Worm (Caenorhabditis elegans) whole organism, young adult: Measurements from ENCODE around the gene Y43F8C.15.
"Not testable (repeated sequence)": the region's sequence is repeated elsewhere in the genome, so short reads cannot be mapped to it uniquely, and the experiment has no call there.

Source experiments
- B0261.1 ChIP-seq: sonication (generic microtip); optimal IDR thresholded peaks from 2 replicates; lab custom pipeline; 2016; ENCODE audit warnings: mild to moderate bottlenecking, missing genetic modification characterization, moderate library complexity, missing compliant biosample characterization
- F37B4.10 ChIP-seq: fragments of 200-800 bp; sonication (Bioruptor generic); IDR thresholded peaks from 2 replicates; pipeline ENCODE4 v1.3.6; 2022; ENCODE audit warnings: missing genetic modification characterization, missing compliant biosample characterization
- Y53F4B.3 ChIP-seq: fragments of 200-800 bp; sonication (Bioruptor generic); IDR thresholded peaks from 2 replicates; pipeline ENCODE4 v1.3.6; 2022; ENCODE audit warnings: missing genetic modification reagents, missing genetic modification characterization, missing compliant biosample characterization
- Y56A3A.18 ChIP-seq: fragments of 200-800 bp; sonication (Bioruptor generic); IDR thresholded peaks from 2 replicates; pipeline ENCODE4 v1.3.6; 2022; ENCODE audit warnings: missing genetic modification reagents, missing genetic modification characterization, missing compliant biosample characterization
- ZK185.1 ChIP-seq: sonication (generic microtip); optimal IDR thresholded peaks from 2 replicates; lab custom pipeline; 2016; ENCODE audit warnings: mild to moderate bottlenecking, missing genetic modification characterization, missing compliant biosample characterization; ENCODE audit not compliant: poor library complexity, severe bottlenecking
- attf-3 ChIP-seq: fragments of 200-800 bp; sonication (Bioruptor generic); conservative IDR thresholded peaks from 2 replicates; pipeline ENCODE4 v1.3.6; 2022; ENCODE audit warnings: missing genetic modification reagents, missing genetic modification characterization, missing compliant biosample characterization
- attf-6 ChIP-seq: fragments of 200-800 bp; sonication (Bioruptor generic); IDR thresholded peaks from 2 replicates; pipeline ENCODE4 v1.3.6; 2022; ENCODE audit warnings: missing genetic modification reagents, missing genetic modification characterization, missing compliant biosample characterization
- bed-1 ChIP-seq: fragments of 200-800 bp; sonication (Bioruptor generic); IDR thresholded peaks from 2 replicates; pipeline ENCODE4 v1.3.6; 2022; ENCODE audit warnings: missing genetic modification reagents, missing genetic modification characterization, missing compliant biosample characterization
- ccch-3 ChIP-seq: fragments of 200-800 bp; sonication (Bioruptor generic); optimal IDR thresholded peaks from 2 replicates; lab custom pipeline; 2018; ENCODE audit warnings: mild to moderate bottlenecking, missing genetic modification characterization, missing compliant biosample characterization
- chd-7 ChIP-seq: sonication (generic microtip); optimal IDR thresholded peaks from 2 replicates; lab custom pipeline; 2016; ENCODE audit warnings: mild to moderate bottlenecking, missing genetic modification characterization, moderate library complexity, missing compliant biosample characterization
- dox-1 ChIP-seq: fragments of 200-800 bp; sonication (Bioruptor generic); IDR thresholded peaks from 2 replicates; pipeline ENCODE4 v1.3.6; 2022; ENCODE audit warnings: missing genetic modification reagents, missing genetic modification characterization, missing compliant biosample characterization
- egl-44 ChIP-seq: fragments of 200-800 bp; sonication (Bioruptor generic); IDR thresholded peaks from 2 replicates; pipeline ENCODE4 v1.3.6; 2022; ENCODE audit warnings: missing genetic modification reagents, missing genetic modification characterization, missing compliant biosample characterization
- egrh-3 ChIP-seq: fragments of 200-800 bp; sonication (Bioruptor generic); IDR thresholded peaks from 2 replicates; pipeline ENCODE4 v1.3.6; 2022; ENCODE audit warnings: missing genetic modification reagents, missing genetic modification characterization, missing compliant biosample characterization
- hlh-12 ChIP-seq: sonication (generic microtip); optimal IDR thresholded peaks from 2 replicates; lab custom pipeline; 2016; ENCODE audit warnings: missing genetic modification characterization, missing compliant biosample characterization
- lin-26 ChIP-seq: fragments of 200-800 bp; sonication (Bioruptor generic); IDR thresholded peaks from 2 replicates; pipeline ENCODE4 v1.3.6; 2022; ENCODE audit warnings: missing genetic modification reagents, missing genetic modification characterization, missing compliant biosample characterization
- madf-3 ChIP-seq: fragments of 200-800 bp; sonication (Bioruptor generic); IDR thresholded peaks from 2 replicates; pipeline ENCODE4 v1.3.6; 2022; ENCODE audit warnings: missing genetic modification reagents, missing genetic modification characterization, missing compliant biosample characterization
- madf-8 ChIP-seq: fragments of 200-800 bp; sonication (Bioruptor generic); conservative IDR thresholded peaks from 2 replicates; pipeline ENCODE4 v1.3.6; 2022; ENCODE audit warnings: missing genetic modification reagents, missing genetic modification characterization, missing compliant biosample characterization
- nfyb-1 ChIP-seq: fragments of 200-800 bp; sonication (Bioruptor generic); IDR thresholded peaks from 2 replicates; pipeline ENCODE4 v1.3.6; 2022; ENCODE audit warnings: missing genetic modification reagents, missing genetic modification characterization, missing compliant biosample characterization
- nhr-179 ChIP-seq: sonication (generic microtip); optimal IDR thresholded peaks from 2 replicates; lab custom pipeline; 2016; ENCODE audit warnings: mild to moderate bottlenecking, missing genetic modification characterization, missing compliant biosample characterization
- nhr-80 ChIP-seq: sonication (generic microtip); optimal IDR thresholded peaks from 2 replicates; lab custom pipeline; 2016; ENCODE audit warnings: missing genetic modification characterization, missing compliant biosample characterization
- pbrm-1 ChIP-seq: fragments of 200-800 bp; sonication (Bioruptor generic); IDR thresholded peaks from 2 replicates; pipeline ENCODE4 v1.3.6; 2022; ENCODE audit warnings: missing genetic modification reagents, missing genetic modification characterization, missing compliant biosample characterization
- sea-2 ChIP-seq: fragments of 200-800 bp; sonication (Bioruptor generic); IDR thresholded peaks from 2 replicates; pipeline ENCODE4 v1.3.6; 2022; ENCODE audit warnings: missing genetic modification characterization, missing compliant biosample characterization
- snpc-4 ChIP-seq, 5 experiments: fragments of 150-350 bp in 1 of 5; sonication (generic microtip) in 4 of 5; optimal IDR thresholded peaks; 2 replicates each; lab custom pipeline; 2014 to 2018; ENCODE audit warnings: missing genetic modification characterization in 5 of 5, missing biosample characterization in 3 of 5, antibody characterized with exemption in 2 of 5, mild to moderate bottlenecking in 2 of 5, missing compliant biosample characterization in 2 of 5, missing genotype in 2 of 5, moderate library complexity in 2 of 5, missing genetic modification reagents in 1 of 5
- zfh-2 ChIP-seq: fragments of 200-800 bp; sonication (Bioruptor generic); conservative IDR thresholded peaks from 2 replicates; pipeline ENCODE4 v1.3.6; 2022; ENCODE audit warnings: missing genetic modification reagents, missing genetic modification characterization, missing compliant biosample characterization
- zim-3 ChIP-seq: sonication (generic microtip); optimal IDR thresholded peaks from 2 replicates; lab custom pipeline; 2017; ENCODE audit warnings: mild to moderate bottlenecking, missing genetic modification characterization, moderate library complexity, missing compliant biosample characterization
- ztf-22 ChIP-seq: fragments of 200-800 bp; sonication (Bioruptor generic); optimal IDR thresholded peaks from 2 replicates; lab custom pipeline; 2018; ENCODE audit warnings: mild to moderate bottlenecking, missing genetic modification characterization, moderate library complexity, missing compliant biosample characterization
- ztf-28 ChIP-seq: fragments of 200-800 bp; sonication (Bioruptor generic); IDR thresholded peaks from 2 replicates; pipeline ENCODE4 v1.3.6; 2022; ENCODE audit warnings: missing genetic modification reagents, missing genetic modification characterization, missing compliant biosample characterization

Gene Y43F8C.15

DNA sequence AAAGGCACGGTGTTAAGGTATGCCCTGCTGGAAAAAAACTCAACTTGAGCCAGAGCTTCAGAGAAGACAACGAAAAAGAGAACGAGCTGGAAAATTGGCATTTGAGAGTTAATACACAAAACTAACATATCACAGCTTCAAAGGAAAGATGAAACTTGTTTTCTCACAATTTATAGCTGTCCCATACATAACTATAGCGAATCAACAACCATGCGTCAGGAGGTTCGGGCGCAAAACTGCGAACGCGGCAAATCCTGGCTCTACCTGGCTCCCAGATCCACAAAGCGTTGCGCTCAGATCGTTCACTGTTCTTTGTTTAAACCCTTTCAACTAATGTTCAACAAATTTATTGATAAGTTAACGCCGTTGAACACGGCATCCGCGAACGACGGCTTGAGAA, at the start of gene Y43F8C.15:
Gene Y43F8C.15 (minus strand): TSS at position 101 of the 400 bp plus-strand sequence.
- TF ChIP-seq ztf-22 (GFP tag; lab: Kevin White, UChicago); nhr-179 (tag; lab: Kevin White, UChicago); bed-1: not testable (repeated sequence)
- TF ChIP-seq, all 124 proteins: peak for 0; not testable (repeated sequence) for 124

DNA sequence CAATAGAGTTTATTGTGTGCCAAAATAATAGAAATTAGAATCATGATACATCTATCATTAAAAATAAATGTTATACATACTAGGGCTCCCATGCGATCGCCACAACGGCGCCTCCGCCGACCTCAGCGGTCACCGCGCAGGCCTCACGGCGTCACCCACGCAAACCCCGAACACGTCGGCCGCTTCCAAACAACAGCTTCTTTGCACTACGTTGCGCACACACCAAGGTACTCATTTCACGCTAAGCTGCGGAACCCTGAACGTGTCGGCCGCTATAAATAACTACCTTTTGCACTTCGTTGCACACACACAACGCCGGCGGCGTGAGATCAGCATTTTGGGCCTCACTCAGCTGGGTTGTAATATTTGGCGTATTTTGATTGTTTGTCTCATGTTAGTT, 48.9 kb upstream of the Y43F8C.15 start:
- TF ChIP-seq hlh-12 (tag; lab: Kevin White, UChicago) = no peak
- peak; percentile 73 for TF ChIP-seq zfh-2
- peak; percentile 11; the same call in 1 of the 2 replicates for TF ChIP-seq egrh-3 (GFP tag; lab: Robert Waterston, UW)
- 0 out of 2 replicates have a peak, but pooled peaks have one; percentile 33 for TF ChIP-seq madf-3 (GFP tag; lab: Robert Waterston, UW)
- 0 out of 2 replicates have a peak, but pooled peaks have one; percentile 24 for TF ChIP-seq ztf-28 (GFP tag; lab: Robert Waterston, UW)
- TF ChIP-seq attf-6 = no peak
- 0 out of 2 replicates have a peak, but pooled peaks have one; percentile 84 for TF ChIP-seq F37B4.10 (GFP tag; lab: Robert Waterston, UW)
- TF ChIP-seq snpc-4 (GFP tag; optimal IDR thresholded peaks at IDR 0.05; lab: Kevin White, UChicago) = no peak
- peak in 2 of 4 experiments; percentile 53 to 68 for TF ChIP-seq snpc-4 (tag; optimal IDR thresholded peaks at IDR 0.05; lab: Kevin White, UChicago)
- no peak for TF ChIP-seq ccch-3 (GFP tag; lab: Kevin White, UChicago)

DNA sequence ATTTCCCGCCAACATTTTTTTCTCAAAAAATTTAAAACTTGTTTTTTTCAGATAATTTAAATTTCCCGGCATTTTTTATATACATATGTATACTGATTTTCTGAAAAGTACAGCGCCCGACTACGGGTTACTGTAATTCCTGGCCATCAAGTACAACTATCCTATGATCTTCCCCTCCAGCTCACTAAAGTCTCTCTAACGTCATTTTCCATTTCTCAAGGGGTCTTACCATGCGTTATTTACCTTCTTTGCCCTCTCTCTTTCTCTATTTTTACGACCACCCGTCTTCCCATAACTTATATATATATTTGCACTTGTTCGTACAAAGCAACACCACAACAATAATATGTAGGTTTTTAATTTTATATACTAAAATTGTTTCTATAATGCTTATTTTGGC, 45.8 kb upstream of the Y43F8C.15 start, which contains the start of gene W04E12.9:
Gene W04E12.9 (plus strand): TSS at position 301 of the 400 bp plus-strand sequence.
- TF ChIP-seq Y53F4B.3 (GFP tag; lab: Robert Waterston, UW) (no peak), sea-2 (GFP tag; lab: Robert Waterston, UW) (no peak), B0261.1 (tag; lab: Kevin White, UChicago) (no peak), dox-1 (GFP tag; lab: Robert Waterston, UW) (no peak), lin-26 (no peak), egrh-3 (GFP tag; lab: Robert Waterston, UW) (no peak), egl-44 (GFP tag; lab: Robert Waterston, UW) (no peak), Y56A3A.18 (GFP tag; lab: Robert Waterston, UW) (no peak), attf-3 (no peak)

DNA sequence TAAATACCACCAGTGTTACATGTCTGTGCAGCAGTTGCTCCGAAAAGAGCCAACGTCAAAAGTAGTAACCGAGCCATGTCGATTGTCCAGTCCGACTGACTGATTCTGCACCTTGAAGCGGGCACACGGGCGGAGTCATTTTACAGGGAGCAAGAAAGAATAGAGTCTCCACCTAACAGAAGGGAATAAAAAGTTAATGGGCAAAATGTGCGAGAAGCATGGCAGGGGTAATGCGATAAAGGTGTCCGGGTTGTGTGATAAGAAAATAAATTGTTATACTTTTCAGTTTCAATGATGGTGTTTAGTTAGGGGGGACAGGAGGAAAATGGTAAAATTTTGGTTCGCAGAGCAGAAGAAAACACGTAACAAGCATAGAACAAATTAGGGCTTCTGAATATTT, 44.8 kb upstream of the Y43F8C.15 start, which contains the start of gene clec-50:
Gene clec-50 (minus strand): TSS at position 109 of the 400 bp plus-strand sequence.
- TF ChIP-seq dox-1 (GFP tag; lab: Robert Waterston, UW) (peak; percentile 49), hlh-12 (tag; lab: Kevin White, UChicago) (no peak), nhr-80 (tag; lab: Kevin White, UChicago) (peak; percentile 95)

DNA sequence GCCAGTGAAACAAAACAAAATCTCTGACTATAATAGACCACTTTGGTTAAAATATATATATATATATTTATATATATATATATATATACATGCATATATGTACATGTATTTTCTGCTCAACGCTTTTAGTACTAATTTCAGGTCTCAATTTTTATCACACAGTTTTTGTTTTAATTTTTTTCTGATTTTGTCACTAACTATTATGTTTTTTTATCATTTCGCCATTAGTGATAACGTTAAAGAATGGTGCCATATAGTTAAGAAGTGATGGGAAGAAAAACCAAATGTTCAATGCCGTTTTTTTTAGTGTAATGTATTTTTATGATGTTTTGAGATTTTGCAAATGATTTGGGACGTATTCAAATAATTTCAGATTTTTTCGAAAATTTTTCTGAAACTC, 43.9 kb upstream of the Y43F8C.15 start:
- TF ChIP-seq pbrm-1 (GFP tag; lab: Robert Waterston, UW) (no peak), nhr-80 (tag; lab: Kevin White, UChicago) (peak; percentile 32)

DNA sequence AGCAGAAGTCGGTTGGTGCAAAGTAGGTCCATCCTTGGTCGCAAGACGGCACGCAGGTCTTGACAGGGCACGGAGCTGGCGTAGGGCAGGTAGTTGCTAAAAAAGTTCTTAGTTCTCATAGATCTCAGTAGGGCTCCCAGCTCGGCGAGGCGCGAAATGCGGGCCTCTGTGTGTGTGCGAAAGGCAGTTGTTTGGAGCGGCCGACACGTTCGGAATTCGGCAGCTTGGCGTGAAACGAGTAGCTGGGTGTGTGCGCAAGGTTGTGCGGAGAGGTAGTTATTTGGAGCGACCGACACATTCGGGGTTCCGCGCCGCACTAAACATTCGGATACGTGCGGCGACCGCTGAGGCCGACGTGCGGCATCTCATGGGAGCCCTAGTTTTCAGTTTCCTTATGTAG, 42.5 kb upstream of the Y43F8C.15 start:
- TF ChIP-seq zim-3 (tag; lab: Kevin White, UChicago) (no peak), zfh-2 (peak; percentile 71; the same call in 1 of the 2 replicates), madf-8 (no peak), nfyb-1 (GFP tag; lab: Robert Waterston, UW) (no peak), chd-7 (tag; lab: Kevin White, UChicago) (no peak), ZK185.1 (tag; lab: Kevin White, UChicago) (no peak)
